Worm (Caenorhabditis elegans) whole organism, young adult: Measurements from ENCODE around the gene grl-18.

Experiments
- B0035.1 ChIP-seq: sonication (generic microtip); optimal IDR thresholded peaks from 2 replicates; lab custom pipeline; 2016; ENCODE audit warnings: missing genetic modification characterization, mild to moderate bottlenecking, missing compliant biosample characterization, missing genotype, missing genetic modification reagents
- D2030.7 ChIP-seq: fragments of 200-800 bp; sonication (Bioruptor generic); IDR thresholded peaks from 2 replicates; pipeline ENCODE4 v1.3.6; 2022; ENCODE audit warnings: missing genetic modification reagents, missing genetic modification characterization, missing compliant biosample characterization
- F33H1.4 ChIP-seq: fragments of 200-800 bp; sonication (Bioruptor generic); IDR thresholded peaks from 2 replicates; pipeline ENCODE4 v1.3.6; 2022; ENCODE audit warnings: missing genetic modification reagents, missing genetic modification characterization, missing compliant biosample characterization
- F37B4.10 ChIP-seq: fragments of 200-800 bp; sonication (Bioruptor generic); IDR thresholded peaks from 2 replicates; pipeline ENCODE4 v1.3.6; 2022; ENCODE audit warnings: missing genetic modification characterization, missing compliant biosample characterization
- F57C9.4 ChIP-seq: sonication (generic microtip); optimal IDR thresholded peaks from 2 replicates; lab custom pipeline; 2017; ENCODE audit warnings: mild to moderate bottlenecking, missing genetic modification characterization, missing compliant biosample characterization
- Y56A3A.18 ChIP-seq: fragments of 200-800 bp; sonication (Bioruptor generic); IDR thresholded peaks from 2 replicates; pipeline ENCODE4 v1.3.6; 2022; ENCODE audit warnings: missing genetic modification reagents, missing genetic modification characterization, missing compliant biosample characterization
- ama-1 ChIP-seq, 3 experiments: fragments of 150-350 bp in 1 of 3; sonication (generic microtip) in 2 of 3; optimal IDR thresholded peaks; 2 replicates each; lab custom pipeline; 2014 to 2018; ENCODE audit warnings: missing biosample characterization in 2 of 3, missing genetic modification characterization in 2 of 3, missing genetic modification reagents in 2 of 3
- bed-2 ChIP-seq: fragments of 200-800 bp; sonication (Bioruptor generic); IDR thresholded peaks from 2 replicates; pipeline ENCODE4 v1.3.6; 2022; ENCODE audit warnings: missing genetic modification reagents, missing genetic modification characterization, missing compliant biosample characterization
- cebp-1 ChIP-seq, 2 experiments: fragments of 200-800 bp in 1 of 2; sonication (Bioruptor generic) in 1 of 2; sonication (generic microtip) in 1 of 2; IDR thresholded peaks in 1 of 2; optimal IDR thresholded peaks in 1 of 2; 2 replicates each; pipeline versions ENCODE4 v1.3.6 to Lab custom; 2017 to 2022; ENCODE audit warnings: missing compliant biosample characterization in 2 of 2, missing genetic modification characterization in 2 of 2, mild to moderate bottlenecking in 1 of 2, missing genetic modification reagents in 1 of 2, moderate library complexity in 1 of 2
- ceh-100 ChIP-seq: fragments of 200-800 bp; sonication (Bioruptor generic); IDR thresholded peaks from 2 replicates; pipeline ENCODE4 v1.3.6; 2022; ENCODE audit warnings: missing genetic modification reagents, missing genetic modification characterization, missing compliant biosample characterization
- ceh-40 ChIP-seq: fragments of 200-800 bp; sonication (Bioruptor generic); IDR thresholded peaks from 2 replicates; pipeline ENCODE4 v1.3.6; 2022; ENCODE audit warnings: missing genetic modification characterization, missing compliant biosample characterization
- die-1 ChIP-seq: sonication (generic microtip); optimal IDR thresholded peaks from 2 replicates; lab custom pipeline; 2016; ENCODE audit warnings: missing genotype, mild to moderate bottlenecking, missing genetic modification characterization, missing compliant biosample characterization
- dpff-1 ChIP-seq: sonication (generic microtip); optimal IDR thresholded peaks from 2 replicates; lab custom pipeline; 2017; ENCODE audit warnings: mild to moderate bottlenecking, missing genetic modification characterization, missing compliant biosample characterization
- hsf-1 ChIP-seq: fragments of 200-800 bp; sonication (Bioruptor generic); IDR thresholded peaks from 2 replicates; pipeline ENCODE4 v1.3.6; 2022; ENCODE audit warnings: missing genetic modification reagents, missing genetic modification characterization, missing compliant biosample characterization
- lag-1 ChIP-seq: fragments of 200-800 bp; sonication (Bioruptor generic); IDR thresholded peaks from 2 replicates; pipeline ENCODE4 v1.3.6; 2022; ENCODE audit warnings: missing genetic modification reagents, missing genetic modification characterization, missing compliant biosample characterization
- lsy-27 ChIP-seq: sonication (generic microtip); optimal IDR thresholded peaks from 2 replicates; lab custom pipeline; 2017; ENCODE audit warnings: missing genetic modification characterization, mild to moderate bottlenecking, missing compliant biosample characterization, antibody characterized with exemption, missing genotype, borderline replicate concordance; ENCODE audit not compliant: insufficient read depth
- madf-3 ChIP-seq: fragments of 200-800 bp; sonication (Bioruptor generic); IDR thresholded peaks from 2 replicates; pipeline ENCODE4 v1.3.6; 2022; ENCODE audit warnings: missing genetic modification reagents, missing genetic modification characterization, missing compliant biosample characterization
- madf-8 ChIP-seq: fragments of 200-800 bp; sonication (Bioruptor generic); conservative IDR thresholded peaks from 2 replicates; pipeline ENCODE4 v1.3.6; 2022; ENCODE audit warnings: missing genetic modification reagents, missing genetic modification characterization, missing compliant biosample characterization
- mcd-1 ChIP-seq: fragments of 200-800 bp; sonication (Bioruptor generic); IDR thresholded peaks from 2 replicates; pipeline ENCODE4 v1.3.6; 2022; ENCODE audit warnings: missing genetic modification reagents, missing genetic modification characterization, missing compliant biosample characterization
- mel-28 ChIP-seq: sonication (generic microtip); optimal IDR thresholded peaks from 2 replicates; lab custom pipeline; 2016; ENCODE audit warnings: borderline replicate concordance, mild to moderate bottlenecking, missing genetic modification characterization, missing compliant biosample characterization
- nfya-2 ChIP-seq: fragments of 200-800 bp; sonication (Bioruptor generic); IDR thresholded peaks from 2 replicates; pipeline ENCODE4 v1.3.6; 2022; ENCODE audit warnings: missing genetic modification reagents, missing genetic modification characterization, missing compliant biosample characterization
- nhr-80 ChIP-seq: sonication (generic microtip); optimal IDR thresholded peaks from 2 replicates; lab custom pipeline; 2016; ENCODE audit warnings: missing genetic modification characterization, missing compliant biosample characterization
- nhr-90 ChIP-seq: sonication (generic microtip); optimal IDR thresholded peaks from 2 replicates; lab custom pipeline; 2016; ENCODE audit warnings: missing genotype, mild to moderate bottlenecking, missing genetic modification characterization, missing compliant biosample characterization
- rpc-1 ChIP-seq, 2 experiments: fragments of 150-350 bp in 1 of 2; sonication (generic microtip) in 1 of 2; optimal IDR thresholded peaks; 2 replicates each; lab custom pipeline; 2014 to 2018; ENCODE audit warnings: missing biosample characterization in 1 of 2, missing genetic modification characterization in 1 of 2, missing genetic modification reagents in 1 of 2, missing genotype in 1 of 2
- sdz-38 ChIP-seq: sonication (generic microtip); optimal IDR thresholded peaks from 2 replicates; lab custom pipeline; 2016; ENCODE audit warnings: missing genotype, missing genetic modification characterization, missing compliant biosample characterization
- snpc-4 ChIP-seq, 5 experiments: fragments of 150-350 bp in 1 of 5; sonication (generic microtip) in 4 of 5; optimal IDR thresholded peaks; 2 replicates each; lab custom pipeline; 2014 to 2018; ENCODE audit warnings: missing genetic modification characterization in 5 of 5, missing biosample characterization in 3 of 5, antibody characterized with exemption in 2 of 5, mild to moderate bottlenecking in 2 of 5, missing compliant biosample characterization in 2 of 5, missing genotype in 2 of 5, moderate library complexity in 2 of 5, missing genetic modification reagents in 1 of 5
- sptf-2 ChIP-seq: fragments of 200-800 bp; sonication (Bioruptor generic); optimal IDR thresholded peaks from 2 replicates; lab custom pipeline; 2018; ENCODE audit warnings: mild to moderate bottlenecking, missing genetic modification characterization, missing compliant biosample characterization
- unc-130 ChIP-seq: sonication (generic microtip); optimal IDR thresholded peaks from 2 replicates; lab custom pipeline; 2016; ENCODE audit warnings: missing genetic modification reagents, missing genetic modification characterization, missing compliant biosample characterization
- xnd-1 ChIP-seq: sonication (generic microtip); optimal IDR thresholded peaks from 2 replicates; lab custom pipeline; 2016; ENCODE audit warnings: missing genotype, missing genetic modification reagents, missing genetic modification characterization, missing compliant biosample characterization
- ztf-25 ChIP-seq: fragments of 200-800 bp; sonication (Bioruptor generic); IDR thresholded peaks from 2 replicates; pipeline ENCODE4 v1.3.6; 2022; ENCODE audit warnings: missing genetic modification reagents, missing genetic modification characterization, missing compliant biosample characterization

The grl-18 gene

ce11 chrV:5493447-5493846 is 4.8 kb upstream of the grl-18 start, which contains the start of gene T05C3.2:
TSS of gene T05C3.2 (plus strand) at chrV:5493747.
- no peak for TF ChIP-seq madf-8 (GFP tag; lab: Robert Waterston, UW)
- TF ChIP-seq snpc-4 (GFP tag; optimal IDR thresholded peaks at IDR 0.05; lab: Kevin White, UChicago) = no peak
- no peak for TF ChIP-seq snpc-4 (tag; optimal IDR thresholded peaks at IDR 0.05; lab: Kevin White, UChicago)
- no peak for TF ChIP-seq hsf-1 (GFP tag; lab: Robert Waterston, UW)

- TF ChIP-seq nhr-80 (tag; lab: Kevin White, UChicago) (peak; percentile 88), madf-3 (GFP tag; lab: Robert Waterston, UW) (no peak)
- TF ChIP-seq, all 124 proteins: peak for 1
Measured at ce11 chrV:5490205-5490604, 1.5 kb upstream of the grl-18 start, which contains the start of gene T05C3.6. TSS of gene T05C3.6 (plus strand) at chrV:5490445.

ce11 chrV:5487180-5487579 is 1.5 kb downstream of the grl-18 start:
- no peak for TF ChIP-seq nfya-2 (GFP tag; lab: Robert Waterston, UW)
- no peak for TF ChIP-seq nhr-90 (tag; lab: Kevin White, UChicago)
- TF ChIP-seq lag-1 (GFP tag; lab: Robert Waterston, UW) = no peak
- TF ChIP-seq rpc-1 (optimal IDR thresholded peaks at IDR 0.05; lab: Kevin White, UChicago) = no peak
- TF ChIP-seq rpc-1 (tag; optimal IDR thresholded peaks at IDR 0.05; lab: Kevin White, UChicago) = no peak
- no peak for TF ChIP-seq ama-1 (optimal IDR thresholded peaks at IDR 0.05; lab: Kevin White, UChicago)
- no peak for TF ChIP-seq ama-1 (GFP tag; optimal IDR thresholded peaks at IDR 0.05; lab: Kevin White, UChicago)
- no peak for TF ChIP-seq D2030.7 (GFP tag; lab: Robert Waterston, UW)
- no peak for TF ChIP-seq mel-28 (tag; lab: Kevin White, UChicago)
- TF ChIP-seq dpff-1 = no peak
- TF ChIP-seq F57C9.4 (tag; lab: Kevin White, UChicago) = no peak
- TF ChIP-seq B0035.1 (tag; lab: Kevin White, UChicago) = no peak
- no peak for TF ChIP-seq ceh-100 (GFP tag; lab: Robert Waterston, UW)
- TF ChIP-seq F33H1.4 (GFP tag; lab: Robert Waterston, UW) = no peak
- TF ChIP-seq xnd-1 = no peak
- no peak for TF ChIP-seq Y56A3A.18

- TF ChIP-seq mcd-1 = no peak
- no peak for TF ChIP-seq bed-2 (GFP tag; lab: Robert Waterston, UW)
- TF ChIP-seq, all 124 proteins: peak for 0
Measured at ce11 chrV:5484866-5485265, 3.8 kb downstream of the grl-18 start, which contains the start of gene srg-65. TSS of gene srg-65 (minus strand) at chrV:5484966.

- TF ChIP-seq mel-28 (tag; lab: Kevin White, UChicago) (no peak), dpff-1 (no peak), cebp-1 (GFP tag; IDR thresholded peaks at IDR 0.05; lab: Robert Waterston, UW) (no peak), cebp-1 (tag; optimal IDR thresholded peaks at IDR 0.05; lab: Kevin White, UChicago) (no peak), ztf-25 (GFP tag; lab: Robert Waterston, UW) (no peak), F37B4.10 (GFP tag; lab: Robert Waterston, UW) (no peak), die-1 (tag; lab: Kevin White, UChicago) (no peak), unc-130 (GFP tag; lab: Kevin White, UChicago) (no peak), lsy-27 (no peak), sptf-2 (GFP tag; lab: Kevin White, UChicago) (no peak), madf-3 (GFP tag; lab: Robert Waterston, UW) (no peak), sdz-38 (tag; lab: Kevin White, UChicago) (no peak), ceh-40 (GFP tag; lab: Robert Waterston, UW) (no peak)
Measured at ce11 chrV:5482315-5482714, 6.4 kb downstream of the grl-18 start, which contains the start of gene srg-66. TSS of gene srg-66 (minus strand) at chrV:5482415.
